Fruit fly (Drosophila melanogaster) whole organism, embryonic: ENCODE results near the gene Ptx1.

Experiments used
- Aef1 ChIP-seq: fragments of 200-800 bp; sonication (Bioruptor generic); IDR thresholded peaks from 3 replicates; pipeline ENCODE4 v1.3.6; 2022; ENCODE audit warnings: missing biosample characterization, missing genetic modification characterization
- Atf6 ChIP-seq: fragments of 200-800 bp; sonication (Bioruptor generic); IDR thresholded peaks from 2 replicates; pipeline ENCODE4 v1.3.6; 2022; ENCODE audit warnings: missing biosample characterization, missing genetic modification characterization
- Bdp1 ChIP-seq: fragments of 200-800 bp; sonication (Bioruptor generic); optimal IDR thresholded peaks from 3 replicates; lab custom pipeline; 2016; ENCODE audit warnings: missing biosample characterization, missing genetic modification characterization
- Bgb ChIP-seq: fragments of 200-800 bp; sonication (Bioruptor generic); IDR thresholded peaks from 2 replicates; pipeline ENCODE4 v1.3.6; 2022; ENCODE audit warnings: missing biosample characterization, missing genetic modification characterization; ENCODE audit not compliant: partially characterized antibody
- CG10274 ChIP-seq: fragments of 200-800 bp; sonication (Bioruptor generic); optimal IDR thresholded peaks from 3 replicates; lab custom pipeline; 2017; ENCODE audit warnings: missing biosample characterization, mild to moderate bottlenecking, missing genetic modification characterization
- CG11504 ChIP-seq: fragments of 200-800 bp; sonication (Bioruptor generic); optimal IDR thresholded peaks from 3 replicates; lab custom pipeline; 2019; ENCODE audit warnings: missing biosample characterization, mild to moderate bottlenecking, missing genetic modification characterization, moderate library complexity
- CG12071 ChIP-seq: fragments of 200-800 bp; sonication (Bioruptor generic); optimal IDR thresholded peaks from 3 replicates; lab custom pipeline; 2018; ENCODE audit warnings: missing biosample characterization, mild to moderate bottlenecking, missing genetic modification characterization
- CG12744 ChIP-seq: fragments of 200-800 bp; sonication (Bioruptor generic); optimal IDR thresholded peaks from 2 replicates; lab custom pipeline; 2016; ENCODE audit warnings: missing biosample characterization, missing genetic modification characterization
- CG1603 ChIP-seq: fragments of 200-800 bp; sonication (Bioruptor generic); optimal IDR thresholded peaks from 2 replicates; lab custom pipeline; 2019; ENCODE audit warnings: missing biosample characterization, mild to moderate bottlenecking, missing genetic modification characterization, moderate library complexity
- CG1647 ChIP-seq: fragments of 200-800 bp; sonication (Bioruptor generic); optimal IDR thresholded peaks from 3 replicates; lab custom pipeline; 2016; ENCODE audit warnings: missing biosample characterization, missing genetic modification characterization
- CG17359 ChIP-seq: fragments of 200-800 bp; sonication (Bioruptor generic); optimal IDR thresholded peaks from 3 replicates; lab custom pipeline; 2018; ENCODE audit warnings: missing biosample characterization, mild to moderate bottlenecking, missing genetic modification characterization, moderate library complexity
- CG32532 ChIP-seq: fragments of 200-800 bp; sonication (Bioruptor generic); IDR thresholded peaks from 2 replicates; pipeline ENCODE4 v1.3.6; 2022; ENCODE audit warnings: missing biosample characterization, missing genetic modification characterization
- CG32767 ChIP-seq: fragments of 200-800 bp; sonication (Bioruptor generic); IDR thresholded peaks from 2 replicates; pipeline ENCODE4 v1.3.6; 2022; ENCODE audit warnings: missing biosample characterization, missing genetic modification characterization
- CG33213 ChIP-seq: fragments of 200-800 bp; sonication (Bioruptor generic); optimal IDR thresholded peaks from 3 replicates; lab custom pipeline; 2016; ENCODE audit warnings: missing biosample characterization, missing genetic modification characterization
- CG34224 ChIP-seq: fragments of 200-800 bp; sonication (Bioruptor generic); IDR thresholded peaks from 3 replicates; pipeline ENCODE4 v1.3.6; 2022; ENCODE audit warnings: missing biosample characterization, missing genetic modification characterization; ENCODE audit not compliant: partially characterized antibody
- CG42726 ChIP-seq: fragments of 200-800 bp; sonication (Bioruptor generic); IDR thresholded peaks from 2 replicates; pipeline ENCODE4 v1.3.6; 2022; ENCODE audit warnings: missing biosample characterization, missing genetic modification characterization; ENCODE audit not compliant: partially characterized antibody
- CG5245 ChIP-seq: fragments of 200-800 bp; sonication (Bioruptor generic); optimal IDR thresholded peaks from 3 replicates; lab custom pipeline; 2016; ENCODE audit warnings: missing biosample characterization, missing genetic modification characterization
- Chrac-16 ChIP-seq: fragments of 200-800 bp; sonication (Bioruptor generic); optimal IDR thresholded peaks from 3 replicates; lab custom pipeline; 2016; ENCODE audit warnings: missing biosample characterization, missing genetic modification characterization
- CoRest ChIP-seq: fragments of 200-800 bp; sonication (Bioruptor generic); optimal IDR thresholded peaks from 3 replicates; lab custom pipeline; 2018; ENCODE audit warnings: missing biosample characterization, mild to moderate bottlenecking, missing genetic modification characterization, moderate library complexity
- D19B ChIP-seq: fragments of 200-800 bp; sonication (Bioruptor generic); optimal IDR thresholded peaks from 2 replicates; lab custom pipeline; 2017; ENCODE audit warnings: missing biosample characterization, mild to moderate bottlenecking, missing genetic modification characterization
- Dll ChIP-seq: fragments of 200-800 bp; sonication (Bioruptor generic); IDR thresholded peaks from 4 replicates; pipeline ENCODE4 v1.3.6; 2022; ENCODE audit warnings: missing biosample characterization, missing genetic modification characterization; ENCODE audit not compliant: partially characterized antibody
- H15 ChIP-seq: fragments of 200-800 bp; sonication (Bioruptor generic); IDR thresholded peaks from 3 replicates; pipeline ENCODE4 v1.3.6; 2022; ENCODE audit warnings: missing biosample characterization, missing genetic modification characterization
- Hand ChIP-seq: fragments of 200-800 bp; sonication (Bioruptor generic); optimal IDR thresholded peaks from 2 replicates; lab custom pipeline; 2017; ENCODE audit warnings: mild to moderate bottlenecking, missing biosample characterization, missing genetic modification reagents, missing genetic modification characterization
- HmgD ChIP-seq: fragments of 200-800 bp; sonication (Bioruptor generic); optimal IDR thresholded peaks from 3 replicates; lab custom pipeline; 2016; ENCODE audit warnings: missing biosample characterization, missing genetic modification characterization
- HmgZ ChIP-seq: fragments of 200-800 bp; sonication (Bioruptor generic); optimal IDR thresholded peaks from 2 replicates; lab custom pipeline; 2018; ENCODE audit warnings: missing biosample characterization, mild to moderate bottlenecking, missing genetic modification characterization
- Mrtf ChIP-seq: fragments of 200-800 bp; sonication (Bioruptor generic); IDR thresholded peaks from 3 replicates; pipeline ENCODE4 v1.3.6; 2022; ENCODE audit warnings: missing biosample characterization, missing genetic modification characterization
- Myb ChIP-seq: fragments of 200-800 bp; sonication (Bioruptor generic); optimal IDR thresholded peaks from 2 replicates; lab custom pipeline; 2016; ENCODE audit warnings: missing biosample characterization, missing genetic modification characterization
- NC2α ChIP-seq: fragments of 200-800 bp; sonication (Bioruptor generic); optimal IDR thresholded peaks from 2 replicates; lab custom pipeline; 2016; ENCODE audit warnings: missing biosample characterization, missing genetic modification characterization
- Nf-YC ChIP-seq: fragments of 200-800 bp; optimal IDR thresholded peaks from 3 replicates; lab custom pipeline; 2019; ENCODE audit warnings: missing biosample characterization, mild to moderate bottlenecking, missing genetic modification characterization, moderate library complexity
- Sry-δ ChIP-seq: fragments of 200-800 bp; sonication (Bioruptor generic); optimal IDR thresholded peaks from 2 replicates; lab custom pipeline; 2016; ENCODE audit warnings: missing biosample characterization, missing genetic modification characterization
- aop ChIP-seq: fragments of 200-800 bp; sonication (Bioruptor generic); IDR thresholded peaks from 2 replicates; pipeline ENCODE4 v1.3.6; 2022; ENCODE audit warnings: missing biosample characterization, missing genetic modification characterization
- bcd ChIP-seq: fragments of 200-800 bp; sonication (Bioruptor generic); optimal IDR thresholded peaks from 2 replicates; lab custom pipeline; 2017; ENCODE audit warnings: missing biosample characterization, mild to moderate bottlenecking, missing genetic modification characterization
- btn ChIP-seq: fragments of 200-800 bp; sonication (Bioruptor generic); optimal IDR thresholded peaks from 2 replicates; lab custom pipeline; 2016; ENCODE audit warnings: missing biosample characterization, missing genetic modification characterization
- chm ChIP-seq: fragments of 200-800 bp; sonication (Bioruptor generic); IDR thresholded peaks from 2 replicates; pipeline ENCODE4 v1.3.6; 2022; ENCODE audit warnings: missing biosample characterization, missing genetic modification characterization
- gcm ChIP-seq: fragments of 200-800 bp; sonication (Bioruptor generic); optimal IDR thresholded peaks from 2 replicates; lab custom pipeline; 2019; ENCODE audit warnings: missing biosample characterization, mild to moderate bottlenecking, missing genetic modification characterization, moderate library complexity
- grn ChIP-seq: fragments of 200-800 bp; sonication (Bioruptor generic); optimal IDR thresholded peaks from 3 replicates; lab custom pipeline; 2017; ENCODE audit warnings: missing biosample characterization, missing genetic modification characterization
- gsb-n ChIP-seq: fragments of 200-800 bp; sonication (Bioruptor generic); optimal IDR thresholded peaks from 3 replicates; lab custom pipeline; 2018; ENCODE audit warnings: missing biosample characterization, mild to moderate bottlenecking, missing genetic modification characterization
- h ChIP-seq: fragments of >200 bp; optimal IDR thresholded peaks from 2 replicates; lab custom pipeline; 2017
- hb ChIP-seq: fragments of 200-800 bp; sonication (Bioruptor generic); IDR thresholded peaks from 3 replicates; pipeline ENCODE4 v1.3.6; 2022; ENCODE audit warnings: missing biosample characterization, missing genetic modification characterization; ENCODE audit not compliant: partially characterized antibody
- hbn ChIP-seq: fragments of 200-800 bp; sonication (Bioruptor generic); IDR thresholded peaks from 2 replicates; pipeline ENCODE4 v1.3.6; 2022; ENCODE audit warnings: missing biosample characterization, missing genetic modification characterization; ENCODE audit not compliant: partially characterized antibody
- klu ChIP-seq: fragments of 200-800 bp; sonication (Bioruptor generic); IDR thresholded peaks from 2 replicates; pipeline ENCODE4 v1.3.6; 2022; ENCODE audit warnings: missing biosample characterization, missing genetic modification characterization
- nerfin-2 ChIP-seq: fragments of 200-800 bp; sonication (Bioruptor generic); IDR thresholded peaks from 2 replicates; pipeline ENCODE4 v1.3.6; 2022; ENCODE audit warnings: missing biosample characterization, missing genetic modification characterization; ENCODE audit not compliant: partially characterized antibody
- nmo ChIP-seq: fragments of 200-800 bp; sonication (Bioruptor generic); optimal IDR thresholded peaks from 2 replicates; lab custom pipeline; 2018; ENCODE audit warnings: missing biosample characterization, mild to moderate bottlenecking, missing genetic modification characterization, moderate library complexity
- onecut ChIP-seq: fragments of 200-800 bp; sonication (Bioruptor generic); IDR thresholded peaks from 2 replicates; pipeline ENCODE4 v1.3.6; 2022; ENCODE audit warnings: missing biosample characterization, missing genetic modification characterization
- phol ChIP-seq: fragments of 200-800 bp; sonication (Bioruptor generic); optimal IDR thresholded peaks from 3 replicates; lab custom pipeline; 2018; ENCODE audit warnings: missing biosample characterization, mild to moderate bottlenecking, missing genetic modification characterization, moderate library complexity
- pita ChIP-seq: fragments of 200-800 bp; sonication (Bioruptor generic); optimal IDR thresholded peaks from 2 replicates; lab custom pipeline; 2017; ENCODE audit warnings: missing biosample characterization, mild to moderate bottlenecking, missing genetic modification characterization
- run ChIP-seq: fragments of 200-800 bp; sonication (Bioruptor generic); optimal IDR thresholded peaks from 3 replicates; lab custom pipeline; 2018; ENCODE audit warnings: missing biosample characterization, mild to moderate bottlenecking, missing genetic modification characterization
- sim ChIP-seq: fragments of 200-800 bp; sonication (Bioruptor generic); IDR thresholded peaks from 2 replicates; pipeline ENCODE4 v1.3.6; 2022; ENCODE audit warnings: missing biosample characterization, missing genetic modification characterization
- vvl ChIP-seq: fragments of 200-800 bp; sonication (Bioruptor generic); IDR thresholded peaks from 2 replicates; pipeline ENCODE4 v1.3.6; 2022; ENCODE audit warnings: missing biosample characterization, missing genetic modification characterization
- wdn ChIP-seq: fragments of 200-800 bp; sonication (Bioruptor generic); IDR thresholded peaks from 2 replicates; pipeline ENCODE4 v1.3.6; 2022; ENCODE audit warnings: missing biosample characterization, missing genetic modification characterization
- zf30C ChIP-seq: fragments of 200-800 bp; sonication (Bioruptor generic); optimal IDR thresholded peaks from 3 replicates; lab custom pipeline; 2018; ENCODE audit warnings: missing biosample characterization, mild to moderate bottlenecking, missing genetic modification characterization

Gene Ptx1

DNA sequence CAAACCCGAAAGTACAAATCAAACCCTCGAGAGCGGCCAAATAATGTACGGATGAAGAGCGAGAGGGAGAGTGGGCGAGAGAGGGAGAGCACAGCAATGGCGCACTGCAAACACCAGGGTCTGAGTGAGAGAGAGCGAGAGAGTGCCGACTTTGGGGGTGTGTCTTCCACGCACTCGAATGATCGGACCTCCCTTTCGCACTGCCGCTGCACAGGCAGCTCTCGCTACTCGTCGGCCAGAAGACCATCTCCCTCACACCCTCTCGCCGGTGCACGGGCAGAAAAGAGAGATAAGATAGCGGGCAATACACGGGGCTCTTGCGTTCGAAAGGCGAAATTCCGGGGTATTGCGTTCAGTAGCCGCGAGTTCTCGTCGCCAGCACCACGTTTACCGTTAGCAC is at the start of gene Ptx1 (continued):
- 0 out of 2 replicates have a peak, but pooled peaks have one; percentile 26 for TF ChIP-seq vvl (GFP tag; lab: Robert Waterston, UW)
- no peak for TF ChIP-seq CG10274 (GFP tag; lab: Kevin White, UChicago)
- TF ChIP-seq CG11504 (tag; lab: Kevin White, UChicago), result no peak
- TF ChIP-seq Dll, result peak; percentile 53; the same call in 2 of the 4 replicates
- no peak for TF ChIP-seq H15
- TF ChIP-seq Hand (GFP tag; lab: Kevin White, UChicago), result no peak
- peak; percentile 99 for TF ChIP-seq Nf-YC (tag; lab: Kevin White, UChicago)
- TF ChIP-seq onecut (GFP tag; lab: Robert Waterston, UW), result no peak
- TF ChIP-seq CoRest (tag; lab: Kevin White, UChicago), result peak; percentile 79
- TF ChIP-seq bcd (GFP tag; lab: Kevin White, UChicago), result no peak
- peak; percentile 61 for TF ChIP-seq HmgD (GFP tag; lab: Kevin White, UChicago)
- TF ChIP-seq nerfin-2 (GFP tag; lab: Robert Waterston, UW), result peak; percentile 50; the same call in 1 of the 2 replicates
- peak; percentile 62; the same call in 1 of the 2 replicates for TF ChIP-seq CG32767 (GFP tag; lab: Robert Waterston, UW)
- TF ChIP-seq Aef1 (GFP tag; lab: Robert Waterston, UW), result no peak
- no peak for TF ChIP-seq h (lab: Kevin White, UChicago)
- no peak for TF ChIP-seq Bdp1
- TF ChIP-seq NC2α (GFP tag; lab: Kevin White, UChicago), result no peak
- no peak for TF ChIP-seq run (tag; lab: Kevin White, UChicago)
- TF ChIP-seq wdn (GFP tag; lab: Robert Waterston, UW), result no peak
- peak; percentile 2 for TF ChIP-seq zf30C (GFP tag; lab: Kevin White, UChicago)
- TF ChIP-seq hbn (GFP tag; lab: Robert Waterston, UW), result peak; percentile 44; the same call in 1 of the 2 replicates
- TF ChIP-seq CG42726 (GFP tag; lab: Robert Waterston, UW), result peak; percentile 76
- peak; percentile 29 for TF ChIP-seq gsb-n (tag; lab: Kevin White, UChicago)
- TF ChIP-seq Mrtf, result no peak
- TF ChIP-seq CG1647, result no peak
- 0 out of 2 replicates have a peak, but pooled peaks have one; percentile 30 for TF ChIP-seq Atf6 (GFP tag; lab: Robert Waterston, UW)
- TF ChIP-seq HmgZ (tag; lab: Kevin White, UChicago), result peak; percentile 63
- TF ChIP-seq CG33213 (GFP tag; lab: Kevin White, UChicago), result no peak
- TF ChIP-seq CG12744, result no peak
- TF ChIP-seq Chrac-16 (GFP tag; lab: Kevin White, UChicago), result peak; percentile 2
- TF ChIP-seq gcm (GFP tag; lab: Kevin White, UChicago), result peak; percentile 56
- no peak for TF ChIP-seq CG5245
- 0 out of 2 replicates have a peak, but pooled peaks have one; percentile 37 for TF ChIP-seq chm (GFP tag; lab: Robert Waterston, UW)
- no peak for TF ChIP-seq Myb
- no peak for TF ChIP-seq Sry-δ (GFP tag; lab: Kevin White, UChicago)
- TF ChIP-seq hb (GFP tag; lab: Robert Waterston, UW), result no peak
- TF ChIP-seq CG34224 (GFP tag; lab: Robert Waterston, UW), result peak; percentile 63; the same call in 1 of the 3 replicates
- TF ChIP-seq sim (GFP tag; lab: Robert Waterston, UW), result no peak
- no peak for TF ChIP-seq D19B
- TF ChIP-seq klu (GFP tag; lab: Robert Waterston, UW), result no peak
- TF ChIP-seq CG32532 (GFP tag; lab: Robert Waterston, UW), result peak; percentile 35; the same call in 1 of the 2 replicates
- peak; percentile 31 for TF ChIP-seq grn (GFP tag; lab: Kevin White, UChicago)
- no peak for TF ChIP-seq CG1603
- TF ChIP-seq CG17359 (tag; lab: Kevin White, UChicago), result no peak
- TF ChIP-seq phol (tag; lab: Kevin White, UChicago), result peak; percentile 88
- TF ChIP-seq aop (GFP tag; lab: Robert Waterston, UW), result 0 out of 2 replicates have a peak, but pooled peaks have one; percentile 25
- TF ChIP-seq Bgb (GFP tag; lab: Robert Waterston, UW), result peak; percentile 55
- TF ChIP-seq CG12071 (GFP tag; lab: Kevin White, UChicago), result peak; percentile 34
- peak; percentile 58 for TF ChIP-seq nmo
- TF ChIP-seq btn, result no peak
- TF ChIP-seq pita (GFP tag; lab: Kevin White, UChicago), result no peak
